Worm (Caenorhabditis elegans): ENCODE results near the gene ugt-65.

ugt-65 gene

ce11 chrIV:12371879-12372278 lies 48.6 kb upstream of the ugt-65 start, which contains the start of gene wdr-46 (continued):
- TF ChIP-seq nhr-42 (GFP tag; IDR thresholded peaks at IDR 0.05) (no peak), hlh-11 (tag; optimal IDR thresholded peaks at IDR 0.05) (peak; percentile 62), nhr-10 (tag; optimal IDR thresholded peaks at IDR 0.05) (no peak), rbr-2 (tag; optimal IDR thresholded peaks at IDR 0.05) (peak; percentile 71), hlh-30 (tag; optimal IDR thresholded peaks at IDR 0.05; ENCODE audit: insufficient read depth) (peak; percentile 82), nhr-111 (GFP tag; optimal IDR thresholded peaks at IDR 0.05) (no peak), dpl-1 (GFP tag; optimal IDR thresholded peaks at IDR 0.05) (peak; percentile 99), mes-2 (tag; optimal IDR thresholded peaks at IDR 0.05; ENCODE audit: poor library complexity, severe bottlenecking) (peak; percentile 91), spr-1 (tag; optimal IDR thresholded peaks at IDR 0.05) (peak; percentile 40), lim-7 (GFP tag; IDR thresholded peaks at IDR 0.05) (no peak), attf-4 (tag; optimal IDR thresholded peaks at IDR 0.05) (no peak), spr-3 (GFP tag; optimal IDR thresholded peaks at IDR 0.05) (no peak), lin-29 (GFP tag; IDR thresholded peaks at IDR 0.05) (peak; percentile 43; the same call in 1 of the 2 replicates), ceh-44 (GFP tag; IDR thresholded peaks at IDR 0.05) (no peak), nhr-28 (tag; optimal IDR thresholded peaks at IDR 0.05) (peak; percentile 50), F37D6.2 (tag; optimal IDR thresholded peaks at IDR 0.05) (peak; percentile 47), nhr-77 (tag; optimal IDR thresholded peaks at IDR 0.05) (peak; percentile 73), ZK337.2 (GFP tag; IDR thresholded peaks at IDR 0.05) (no peak), tra-1 (GFP tag; IDR thresholded peaks at IDR 0.05) (0 out of 2 replicates have a peak, but pooled peaks have one; percentile 9), madf-5 (GFP tag; IDR thresholded peaks at IDR 0.05) (no peak), pqm-1 (tag; optimal IDR thresholded peaks at IDR 0.05) (no peak), nhr-11 (tag; optimal IDR thresholded peaks at IDR 0.05) (peak; percentile 16), ceh-62 (tag; optimal IDR thresholded peaks at IDR 0.05) (no peak), lin-39 (tag; optimal IDR thresholded peaks at IDR 0.05) (no peak), duxl-1 (tag; optimal IDR thresholded peaks at IDR 0.05; ENCODE audit: poor library complexity) (peak; percentile 75), hif-1 (tag; optimal IDR thresholded peaks at IDR 0.05) (peak in 1 of 2 experiments; percentile 56), Y105C5A.15 (GFP tag; IDR thresholded peaks at IDR 0.05) (no peak), nhr-6 (tag; optimal IDR thresholded peaks at IDR 0.05) (peak; percentile 47), ZK546.5 (tag; optimal IDR thresholded peaks at IDR 0.05) (peak in 1 of 2 experiments; percentile 76), jun-1 (tag; optimal IDR thresholded peaks at IDR 0.05) (peak; percentile 20), madf-9 (GFP tag; conservative IDR thresholded peaks at IDR 0.05) (no peak), ceh-28 (tag; optimal IDR thresholded peaks at IDR 0.05) (no peak), nhr-76 (tag; optimal IDR thresholded peaks at IDR 0.05) (no peak), fkh-10 (GFP tag; optimal IDR thresholded peaks at IDR 0.05) (no peak), dmd-6 (GFP tag; IDR thresholded peaks at IDR 0.05) (peak; percentile 54), nhr-25 (tag; optimal IDR thresholded peaks at IDR 0.05; ENCODE audit: borderline replicate concordance, insufficient read depth) (peak; percentile 15), mep-1 (tag; optimal IDR thresholded peaks at IDR 0.05) (peak; percentile 88), Y48G9A.11 (GFP tag; IDR thresholded peaks at IDR 0.05) (0 out of 2 replicates have a peak, but pooled peaks have one; percentile 21), nhr-102 (tag; optimal IDR thresholded peaks at IDR 0.05) (peak; percentile 78), mdl-1 (tag; optimal IDR thresholded peaks at IDR 0.05) (no peak), arid-1 (GFP tag; conservative IDR thresholded peaks at IDR 0.05) (peak; percentile 86)

DNA sequence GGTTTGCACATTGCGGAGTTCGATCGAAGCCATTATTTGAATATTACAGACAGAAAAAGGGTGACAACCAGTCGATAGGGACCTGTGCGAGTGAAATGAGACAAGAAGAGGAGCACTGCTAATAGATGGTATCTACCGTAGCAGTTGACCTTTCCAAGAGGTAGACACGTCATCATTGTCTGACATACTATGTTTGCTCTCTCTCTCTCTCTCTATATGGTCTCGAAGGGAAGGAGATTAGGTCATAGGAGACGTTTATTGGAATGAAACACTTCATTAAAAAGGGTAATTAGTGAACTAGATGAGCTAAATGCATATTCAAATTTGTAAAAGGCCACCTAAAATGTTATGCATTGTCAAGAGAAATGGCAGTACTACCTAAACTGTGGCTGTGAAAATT lies 44.5 kb upstream of the ugt-65 start, which contains the start of gene atz-1:
Gene atz-1, minus strand, starts transcription at position 101 of the 400 bp plus-strand sequence.
- TF ChIP-seq ceh-44 (GFP tag; IDR thresholded peaks at IDR 0.05) (no peak), F37D6.2 (tag; optimal IDR thresholded peaks at IDR 0.05) (no peak), spr-1 (tag; optimal IDR thresholded peaks at IDR 0.05) (no peak), ama-1 (optimal IDR thresholded peaks at IDR 0.05) (no peak), unc-62 (GFP tag; optimal IDR thresholded peaks at IDR 0.05 in 1 of 2) (peak in 1 of 2 experiments; percentile 55), unc-62 (tag; optimal IDR thresholded peaks at IDR 0.05) (no peak), nhr-237 (tag; optimal IDR thresholded peaks at IDR 0.05) (no peak), aha-1 (tag) (no peak)
